Fruit fly (Drosophila melanogaster): Measurements from ENCODE around the gene CG11663.

DNA sequence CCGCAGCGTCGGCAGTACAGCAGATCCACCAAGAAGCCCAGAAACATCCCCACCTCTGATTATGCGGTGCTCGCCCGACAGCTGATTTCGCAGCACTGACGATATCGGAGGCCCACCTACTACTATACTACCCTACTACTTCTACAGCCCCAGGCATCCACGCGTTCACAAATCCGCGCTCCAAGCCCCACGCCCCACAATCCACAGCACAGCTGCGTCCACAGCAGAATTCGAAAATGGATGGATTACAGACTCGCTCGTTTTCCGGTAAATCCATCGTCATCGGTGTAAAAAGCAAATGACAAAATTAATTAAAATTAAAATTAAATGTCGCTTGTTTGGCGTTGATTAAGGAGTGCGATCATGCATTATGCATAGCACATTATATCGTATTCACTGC, 47.2 kb upstream of the CG11663 start, which contains the start of gene CG3713:
- no peak for TF ChIP-seq CG15710 (tag; optimal IDR thresholded peaks at IDR 0.05)
- no peak for TF ChIP-seq Ets98B (GFP tag; IDR thresholded peaks at IDR 0.05)
- TF ChIP-seq CG10348 (GFP tag; IDR thresholded peaks at IDR 0.05) = no peak
- no peak for TF ChIP-seq CG8159 (tag; optimal IDR thresholded peaks at IDR 0.05)
- TF ChIP-seq CG12605 (GFP tag; IDR thresholded peaks at IDR 0.05) = no peak
- TF ChIP-seq CG17806 (tag; optimal IDR thresholded peaks at IDR 0.05) = no peak
